Fruit fly (Drosophila melanogaster): ENCODE measurements around the gene pum.

pum gene

dm6 chr3R:9054442-9055118 lies 182.9 kb downstream of the pum start (continued):
- TF ChIP-seq dmrt11E (tag; optimal IDR thresholded peaks at IDR 0.05), result peak; percentile 56
- no peak for TF ChIP-seq HLH54F (GFP tag; optimal IDR thresholded peaks at IDR 0.05)
- no peak for TF ChIP-seq dan (GFP tag; IDR thresholded peaks at IDR 0.05)
- peak; percentile 51 for TF ChIP-seq tap (tag; optimal IDR thresholded peaks at IDR 0.05)
- no peak for TF ChIP-seq mam (GFP tag; optimal IDR thresholded peaks at IDR 0.05)
- TF ChIP-seq CG9215 (GFP tag; IDR thresholded peaks at IDR 0.05), result no peak
- no peak for TF ChIP-seq dm (GFP tag; optimal IDR thresholded peaks at IDR 0.05)
- peak; percentile 78 for TF ChIP-seq CG11504 (tag; optimal IDR thresholded peaks at IDR 0.05)
- no peak for TF ChIP-seq Rx (GFP tag; IDR thresholded peaks at IDR 0.05)
- TF ChIP-seq NFAT (GFP tag; IDR thresholded peaks at IDR 0.05), result no peak
- TF ChIP-seq CkIIα-i1 (GFP tag; IDR thresholded peaks at IDR 0.05), result no peak
- TF ChIP-seq toy (GFP tag; IDR thresholded peaks at IDR 0.05), result no peak
- peak; percentile 30 for TF ChIP-seq CG31388 (GFP tag; optimal IDR thresholded peaks at IDR 0.05)
- TF ChIP-seq tup (GFP tag; optimal IDR thresholded peaks at IDR 0.05), result peak; percentile 54
- peak; percentile 58 for TF ChIP-seq CG3407 (GFP tag; optimal IDR thresholded peaks at IDR 0.05)
- peak; percentile 58 for TF ChIP-seq cwo (GFP tag; optimal IDR thresholded peaks at IDR 0.05)
- no peak for TF ChIP-seq eyg (GFP tag; optimal IDR thresholded peaks at IDR 0.05)
- peak; percentile 94 for TF ChIP-seq CG12769 (tag; optimal IDR thresholded peaks at IDR 0.05)
- no peak for TF ChIP-seq B-H1 (GFP tag; IDR thresholded peaks at IDR 0.05)
- peak; percentile 70 for TF ChIP-seq CG6813 (GFP tag; optimal IDR thresholded peaks at IDR 0.05)
- no peak for TF ChIP-seq Myb (GFP tag; optimal IDR thresholded peaks at IDR 0.05)
- TF ChIP-seq trem (tag; optimal IDR thresholded peaks at IDR 0.05), result peak; percentile 13
- peak; percentile 53 for TF ChIP-seq oc (tag; optimal IDR thresholded peaks at IDR 0.05)
- no peak for TF ChIP-seq pzg (GFP tag; optimal IDR thresholded peaks at IDR 0.05)
- peak; percentile 30 for TF ChIP-seq gcm (GFP tag; optimal IDR thresholded peaks at IDR 0.05)
- peak; percentile 61 for TF ChIP-seq ind (GFP tag; optimal IDR thresholded peaks at IDR 0.05)
- no peak for TF ChIP-seq klu (GFP tag; IDR thresholded peaks at IDR 0.05)
- no peak for TF ChIP-seq CG11247 (GFP tag; IDR thresholded peaks at IDR 0.05)
- no peak for TF ChIP-seq Sry-β (GFP tag; optimal IDR thresholded peaks at IDR 0.05)
- TF ChIP-seq CG32532 (GFP tag; IDR thresholded peaks at IDR 0.05), result no peak
- peak; percentile 71 for TF ChIP-seq CG4328 (GFP tag; optimal IDR thresholded peaks at IDR 0.05)
- no peak for TF ChIP-seq sr (GFP tag; IDR thresholded peaks at IDR 0.05)
- TF ChIP-seq CG7839 (tag; optimal IDR thresholded peaks at IDR 0.05), result peak; percentile 65
- no peak for TF ChIP-seq prd (optimal IDR thresholded peaks at IDR 0.05)
- TF ChIP-seq prd (GFP tag; IDR thresholded peaks at IDR 0.05), result no peak
- TF ChIP-seq dpn (GFP tag; optimal IDR thresholded peaks at IDR 0.05), result peak; percentile 12 to 59
- TF ChIP-seq az2 (GFP tag; optimal IDR thresholded peaks at IDR 0.05), result peak; percentile 54
- TF ChIP-seq CG10565 (GFP tag; optimal IDR thresholded peaks at IDR 0.05), result no peak
- TF ChIP-seq nmo (GFP tag; optimal IDR thresholded peaks at IDR 0.05), result peak; percentile 34
- TF ChIP-seq CG5245 (GFP tag; optimal IDR thresholded peaks at IDR 0.05), result peak; percentile 43
- peak; percentile 63 for TF ChIP-seq Asciz (GFP tag; optimal IDR thresholded peaks at IDR 0.05)
- no peak for TF ChIP-seq CG3726 (GFP tag; IDR thresholded peaks at IDR 0.05)
- TF ChIP-seq ftz-f1 (GFP tag; optimal IDR thresholded peaks at IDR 0.05), result no peak
- no peak for TF ChIP-seq inv (GFP tag; IDR thresholded peaks at IDR 0.05; ENCODE audit: partially characterized antibody)
- TF ChIP-seq CG7556 (GFP tag; optimal IDR thresholded peaks at IDR 0.05), result peak; percentile 71
- peak; percentile 37 for TF ChIP-seq CG31365 (tag; optimal IDR thresholded peaks at IDR 0.05)
- no peak for TF ChIP-seq CG4617 (GFP tag; optimal IDR thresholded peaks at IDR 0.05; ENCODE audit: borderline replicate concordance)
- no peak for TF ChIP-seq CG10321 (GFP tag; IDR thresholded peaks at IDR 0.05)
- TF ChIP-seq tin (GFP tag; optimal IDR thresholded peaks at IDR 0.05), result peak; percentile 22
- TF ChIP-seq CG15269 (tag; optimal IDR thresholded peaks at IDR 0.05), result peak; percentile 80
